Worm (Caenorhabditis elegans) whole organism, L4 larva: ENCODE data around the gene nas-39.

Experiments
- D1046.2 ChIP-seq: fragments of 200-800 bp; sonication (Bioruptor generic); IDR thresholded peaks from 2 replicates; pipeline ENCODE4 v1.3.6; 2022; ENCODE audit warnings: missing genetic modification characterization, missing compliant biosample characterization
- Y105C5A.15 ChIP-seq: fragments of 200-800 bp; sonication (Bioruptor generic); IDR thresholded peaks from 2 replicates; pipeline ENCODE4 v1.3.6; 2022; ENCODE audit warnings: missing genetic modification characterization, missing compliant biosample characterization
- Y48G9A.11 ChIP-seq: fragments of 200-800 bp; sonication (Bioruptor generic); IDR thresholded peaks from 2 replicates; pipeline ENCODE4 v1.3.6; 2022; ENCODE audit warnings: missing genetic modification reagents, missing genetic modification characterization, missing compliant biosample characterization
- Y75B8A.6 ChIP-seq: fragments of 200-800 bp; sonication (Bioruptor generic); IDR thresholded peaks from 2 replicates; pipeline ENCODE4 v1.3.6; 2022; ENCODE audit warnings: missing genetic modification reagents, missing genetic modification characterization, missing compliant biosample characterization
- ZK337.2 ChIP-seq: fragments of 200-800 bp; sonication (Bioruptor generic); IDR thresholded peaks from 2 replicates; pipeline ENCODE4 v1.3.6; 2022; ENCODE audit warnings: missing genetic modification reagents, missing genetic modification characterization, missing compliant biosample characterization
- aha-1 ChIP-seq: fragments of 150-350 bp; peaks from one replicate; lab custom pipeline; 2014; ENCODE audit warnings: missing biosample characterization, missing genetic modification characterization
- attf-4 ChIP-seq: sonication (generic microtip); optimal IDR thresholded peaks from 3 replicates; lab custom pipeline; 2017; ENCODE audit warnings: missing biosample characterization, missing genetic modification characterization
- ceh-20 ChIP-seq: fragments of 200-800 bp; sonication (Bioruptor generic); IDR thresholded peaks from 2 replicates; pipeline ENCODE4 v1.3.6; 2022; ENCODE audit warnings: missing genetic modification reagents, missing genetic modification characterization, missing compliant biosample characterization
- ceh-28 ChIP-seq: fragments of 150-350 bp; optimal IDR thresholded peaks from 2 replicates; lab custom pipeline; 2014; ENCODE audit warnings: missing biosample characterization, missing genetic modification reagents, missing genetic modification characterization
- ceh-32 ChIP-seq: sonication (generic microtip); optimal IDR thresholded peaks from 2 replicates; lab custom pipeline; 2016; ENCODE audit warnings: mild to moderate bottlenecking, missing genetic modification characterization, missing compliant biosample characterization; ENCODE audit not compliant: poor library complexity
- ceh-62 ChIP-seq: sonication (generic microtip); optimal IDR thresholded peaks from 2 replicates; lab custom pipeline; 2017; ENCODE audit warnings: missing biosample characterization, missing genetic modification characterization
- ceh-82 ChIP-seq: sonication (generic microtip); optimal IDR thresholded peaks from 2 replicates; lab custom pipeline; 2017; ENCODE audit warnings: missing biosample characterization, missing genetic modification characterization
- ctbp-1 ChIP-seq: fragments of 200-800 bp; sonication (Bioruptor generic); IDR thresholded peaks from 2 replicates; pipeline ENCODE4 v1.3.6; 2022; ENCODE audit warnings: missing genetic modification reagents, missing genetic modification characterization, missing compliant biosample characterization
- daf-8 ChIP-seq: fragments of 200-800 bp; sonication (Bioruptor generic); IDR thresholded peaks from 2 replicates; pipeline ENCODE4 v1.3.6; 2022; ENCODE audit warnings: missing genetic modification characterization, missing compliant biosample characterization
- dmd-6 ChIP-seq: fragments of 200-800 bp; sonication (Bioruptor generic); IDR thresholded peaks from 2 replicates; pipeline ENCODE4 v1.3.6; 2022; ENCODE audit warnings: missing genetic modification reagents, missing genetic modification characterization, missing compliant biosample characterization
- dmd-9 ChIP-seq: fragments of 200-800 bp; sonication (Bioruptor generic); IDR thresholded peaks from 2 replicates; pipeline ENCODE4 v1.3.6; 2022; ENCODE audit warnings: missing genetic modification reagents, missing genetic modification characterization, missing compliant biosample characterization
- duxl-1 ChIP-seq: sonication (generic microtip); optimal IDR thresholded peaks from 2 replicates; lab custom pipeline; 2016; ENCODE audit warnings: mild to moderate bottlenecking, missing genetic modification characterization, moderate library complexity, missing compliant biosample characterization; ENCODE audit not compliant: poor library complexity
- gei-8 ChIP-seq: fragments of 200-800 bp; sonication (Bioruptor generic); optimal IDR thresholded peaks from 2 replicates; lab custom pipeline; 2018; ENCODE audit warnings: mild to moderate bottlenecking, missing genetic modification characterization, missing compliant biosample characterization
- hmg-1.1 ChIP-seq: fragments of 200-800 bp; sonication (Bioruptor generic); IDR thresholded peaks from 2 replicates; pipeline ENCODE4 v1.3.6; 2022; ENCODE audit warnings: missing genetic modification reagents, missing genetic modification characterization, missing compliant biosample characterization
- jun-1 ChIP-seq: fragments of 150-350 bp; optimal IDR thresholded peaks from 2 replicates; lab custom pipeline; 2014; ENCODE audit warnings: missing biosample characterization, missing genetic modification reagents, missing genetic modification characterization
- lin-15B ChIP-seq: fragments of 150-350 bp; sonication (generic microtip); optimal IDR thresholded peaks from 3 replicates; lab custom pipeline; 2014; ENCODE audit warnings: missing biosample characterization, missing genetic modification characterization
- lin-29 ChIP-seq: fragments of 200-800 bp; sonication (Bioruptor generic); IDR thresholded peaks from 2 replicates; pipeline ENCODE4 v1.3.6; 2022; ENCODE audit warnings: missing genetic modification reagents, missing genetic modification characterization, missing compliant biosample characterization
- lin-38 ChIP-seq: fragments of 200-800 bp; sonication (Bioruptor generic); IDR thresholded peaks from 2 replicates; pipeline ENCODE4 v1.3.6; 2022; ENCODE audit warnings: missing genetic modification reagents, missing genetic modification characterization, missing compliant biosample characterization
- lin-39 ChIP-seq: fragments of 150-350 bp; optimal IDR thresholded peaks from 2 replicates; lab custom pipeline; 2014; ENCODE audit warnings: missing biosample characterization, missing genetic modification reagents, missing genetic modification characterization
- madf-5 ChIP-seq, 2 experiments: fragments of 200-800 bp; sonication (Bioruptor generic); IDR thresholded peaks; 2 replicates each; pipeline ENCODE4 v1.3.6; 2022; ENCODE audit warnings: missing compliant biosample characterization in 2 of 2, missing genetic modification characterization in 2 of 2
- mdt-29 ChIP-seq: fragments of 200-800 bp; sonication (Bioruptor generic); IDR thresholded peaks from 2 replicates; pipeline ENCODE4 v1.3.6; 2022; ENCODE audit warnings: missing genetic modification reagents, missing genetic modification characterization, missing compliant biosample characterization
- nhr-41 ChIP-seq: fragments of 200-800 bp; sonication (Bioruptor generic); IDR thresholded peaks from 2 replicates; pipeline ENCODE4 v1.3.6; 2022; ENCODE audit warnings: missing genetic modification reagents, missing genetic modification characterization, missing compliant biosample characterization
- nhr-76 ChIP-seq: fragments of 150-350 bp; optimal IDR thresholded peaks from 2 replicates; lab custom pipeline; 2014; ENCODE audit warnings: missing biosample characterization, missing genetic modification characterization
- pha-4 ChIP-seq, 2 experiments: fragments of 150-350 bp in 1 of 2; fragments of 200-800 bp in 1 of 2; sonication (Bioruptor generic) in 1 of 2; IDR thresholded peaks in 1 of 2; optimal IDR thresholded peaks in 1 of 2; 2 replicates each; pipeline versions ENCODE4 v1.3.6 to Lab custom; 2014 to 2022; ENCODE audit warnings: missing genetic modification characterization in 2 of 2, missing genetic modification reagents in 2 of 2, missing biosample characterization in 1 of 2, missing compliant biosample characterization in 1 of 2
- php-3 ChIP-seq: fragments of 200-800 bp; sonication (Bioruptor generic); IDR thresholded peaks from 2 replicates; pipeline ENCODE4 v1.3.6; 2022; ENCODE audit warnings: missing genetic modification reagents, missing genetic modification characterization, missing compliant biosample characterization
- rbr-2 ChIP-seq: sonication (generic microtip); optimal IDR thresholded peaks from 2 replicates; lab custom pipeline; 2016; ENCODE audit warnings: missing genotype, missing genetic modification characterization, missing compliant biosample characterization
- sdz-12 ChIP-seq: fragments of 200-800 bp; sonication (Bioruptor generic); optimal IDR thresholded peaks from 2 replicates; lab custom pipeline; 2018; ENCODE audit warnings: mild to moderate bottlenecking, missing genetic modification characterization, missing compliant biosample characterization
- snpc-4 ChIP-seq: fragments of 150-350 bp; optimal IDR thresholded peaks from 2 replicates; lab custom pipeline; 2014; ENCODE audit warnings: missing biosample characterization, missing genetic modification characterization
- unc-130 ChIP-seq: sonication (generic microtip); optimal IDR thresholded peaks from 2 replicates; lab custom pipeline; 2016; ENCODE audit warnings: missing genetic modification reagents, missing genetic modification characterization, missing compliant biosample characterization
- unc-39 ChIP-seq: sonication (generic microtip); optimal IDR thresholded peaks from 2 replicates; lab custom pipeline; 2017; ENCODE audit warnings: missing biosample characterization, missing genetic modification characterization
- unc-62 ChIP-seq, 3 experiments: fragments of 150-350 bp in 1 of 3; sonication (generic microtip); optimal IDR thresholded peaks in 2 of 3; peaks in 1 of 3; 1 replicate in 1 of 3; 2 replicates in 2 of 3; lab custom pipeline; 2014 to 2017; ENCODE audit warnings: missing biosample characterization in 3 of 3, missing genetic modification characterization in 3 of 3, missing genetic modification reagents in 3 of 3, missing genotype in 1 of 3
- vab-7 ChIP-seq: fragments of 200-800 bp; sonication (Bioruptor generic); IDR thresholded peaks from 2 replicates; pipeline ENCODE4 v1.3.6; 2022; ENCODE audit warnings: missing genetic modification reagents, missing genetic modification characterization, missing compliant biosample characterization
- zip-11 ChIP-seq: fragments of 200-800 bp; sonication (Bioruptor generic); IDR thresholded peaks from 2 replicates; pipeline ENCODE4 v1.3.6; 2022; ENCODE audit warnings: missing genetic modification characterization, missing compliant biosample characterization
- zip-2 ChIP-seq: fragments of 150-350 bp; optimal IDR thresholded peaks from 2 replicates; lab custom pipeline; 2014; ENCODE audit warnings: missing biosample characterization, missing genetic modification characterization
- ztf-7 ChIP-seq: fragments of 150-350 bp; optimal IDR thresholded peaks from 2 replicates; lab custom pipeline; 2014; ENCODE audit warnings: missing biosample characterization, missing genetic modification characterization

Gene nas-39

DNA sequence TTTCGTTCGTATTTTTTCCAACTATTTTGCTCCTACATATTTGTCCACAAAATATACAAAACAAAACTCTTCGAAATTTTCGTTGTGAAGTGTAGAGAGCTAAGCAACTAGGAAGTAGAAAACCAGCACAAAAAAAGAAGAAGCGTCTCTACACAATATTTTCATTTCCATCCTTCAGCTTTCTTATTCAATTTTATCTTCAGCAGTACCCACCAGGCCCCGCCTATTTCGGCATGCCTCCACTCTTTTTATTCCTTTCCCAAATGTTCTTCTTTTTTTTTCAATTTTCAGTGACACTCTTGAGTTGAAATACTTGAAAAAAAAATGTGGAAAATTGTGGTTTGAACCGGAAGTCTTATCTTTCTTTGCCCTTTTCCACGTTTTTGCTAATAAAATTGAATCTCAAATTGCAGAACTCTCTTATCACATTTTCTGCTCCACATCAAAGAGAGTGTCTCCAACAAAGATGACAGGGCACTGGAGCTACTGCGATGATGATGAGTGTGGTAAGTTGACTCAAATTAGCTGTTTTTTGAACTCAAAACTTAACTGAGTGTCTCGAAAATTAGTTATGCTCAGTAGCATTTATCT is 30.4 kb downstream of the nas-39 start, which contains the start of gene cah-3 (continued):
- TF ChIP-seq attf-4 (tag; lab: Kevin White, UChicago) = no peak
- TF ChIP-seq gei-8 (GFP tag; lab: Kevin White, UChicago) = no peak
- no peak for TF ChIP-seq ceh-32 (tag; lab: Kevin White, UChicago)

DNA sequence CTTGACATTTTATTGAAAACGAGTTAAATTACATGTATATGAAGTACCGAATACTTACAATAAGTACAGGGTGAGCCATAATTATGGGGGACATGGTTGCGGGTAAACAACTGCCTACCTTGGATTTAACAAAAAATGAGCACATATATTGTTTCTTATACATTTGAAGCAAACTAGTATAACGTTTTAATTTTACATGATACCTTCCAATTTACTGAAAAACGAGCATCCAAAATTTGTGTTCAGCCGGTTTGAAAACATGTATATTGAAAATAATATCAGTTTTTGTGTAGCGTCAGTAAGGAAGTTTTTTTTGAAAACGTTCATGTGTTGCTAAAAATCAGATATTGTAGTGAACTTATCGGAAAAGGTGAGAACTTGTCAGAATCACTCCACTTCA is 34.0 kb downstream of the nas-39 start:
- TF ChIP-seq unc-62 (GFP tag; optimal IDR thresholded peaks at IDR 0.05 in 1 of 2; lab: Kevin White, UChicago) (peak in 1 of 2 experiments; percentile 90), unc-62 (tag; optimal IDR thresholded peaks at IDR 0.05; lab: Kevin White, UChicago) (no peak), daf-8 (no peak)

DNA sequence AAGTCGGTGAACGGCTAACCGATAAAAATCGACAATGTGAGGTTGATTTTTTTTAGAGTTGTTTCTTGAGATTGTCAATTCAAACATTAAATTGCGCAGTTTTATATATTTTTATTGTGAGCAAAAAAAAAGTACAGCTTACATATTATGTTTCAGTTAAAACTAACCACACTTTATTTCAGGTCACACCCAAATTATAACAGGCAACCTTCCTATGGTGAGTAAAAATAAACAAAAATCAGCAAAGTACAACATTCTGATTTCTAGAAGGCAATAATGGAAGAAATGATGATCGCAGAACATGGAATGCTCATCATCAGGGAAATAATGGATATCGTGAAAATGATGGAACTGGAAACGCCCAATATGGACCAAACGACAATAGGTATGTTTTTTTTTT is 37.9 kb downstream of the nas-39 start, which contains the start of gene K05G3.2:
K05G3.2 (plus strand) TSS at position 301 of the 400 bp plus-strand sequence.
- TF ChIP-seq zip-11 (GFP tag; lab: Robert Waterston, UW) (no peak), unc-62 (GFP tag; optimal IDR thresholded peaks at IDR 0.05 in 1 of 2; lab: Kevin White, UChicago) (peak in 1 of 2 experiments; percentile 23), unc-62 (tag; optimal IDR thresholded peaks at IDR 0.05; lab: Kevin White, UChicago) (no peak)
- TF ChIP-seq, all 104 proteins: peak for 1

DNA sequence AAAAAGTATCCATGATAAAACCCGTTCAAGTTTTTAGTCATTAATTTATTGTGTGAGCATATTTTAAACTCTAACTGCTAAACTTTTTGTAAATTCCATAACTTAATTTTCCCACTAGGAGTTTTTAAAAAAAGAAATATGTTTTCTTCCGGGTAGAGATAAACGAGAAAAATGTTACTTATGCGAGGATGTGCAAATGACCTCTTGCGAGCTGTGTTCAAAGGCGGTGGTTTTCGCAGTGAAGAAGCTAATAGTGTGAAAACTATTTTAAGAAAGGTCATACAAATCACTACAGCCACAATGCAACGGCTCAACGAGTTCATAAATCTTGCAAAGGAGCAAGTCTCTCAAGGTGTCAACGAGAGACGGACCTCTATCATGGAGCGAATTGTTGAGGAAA is 44.3 kb downstream of the nas-39 start, which contains the start of gene K05G3.1:
K05G3.1 (plus strand) TSS at position 301 of the 400 bp plus-strand sequence.
- TF ChIP-seq aha-1 = peak; percentile 12
- no peak for TF ChIP-seq ctbp-1
- no peak for TF ChIP-seq lin-39 (tag; lab: Kevin White, UChicago)
- TF ChIP-seq ceh-62 (tag; lab: Kevin White, UChicago) = no peak
- TF ChIP-seq ceh-20 (GFP tag; lab: Robert Waterston, UW) = no peak
- TF ChIP-seq ZK337.2 (GFP tag; lab: Robert Waterston, UW) = no peak
- no peak for TF ChIP-seq vab-7 (GFP tag; lab: Robert Waterston, UW)
- TF ChIP-seq zip-2 (tag; lab: Kevin White, UChicago) = no peak

DNA sequence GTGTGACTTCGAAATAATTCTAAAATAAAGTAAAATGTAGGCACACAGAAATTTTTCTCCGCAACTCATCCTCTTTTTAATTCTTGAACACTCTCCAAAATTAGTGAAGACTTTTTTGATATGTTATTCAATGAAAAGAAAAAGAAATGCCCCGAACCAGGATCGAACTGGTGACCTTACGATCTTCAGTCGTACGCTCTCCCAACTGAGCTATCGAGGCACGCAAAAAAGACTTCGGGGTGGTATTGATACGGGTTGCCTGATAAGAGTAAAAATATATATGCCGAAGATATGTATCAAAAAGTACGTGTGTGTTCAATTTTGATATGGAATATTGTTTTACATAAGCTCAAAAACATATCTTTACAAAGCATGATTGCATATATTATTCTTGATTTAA is 46.3 kb downstream of the nas-39 start:
- no peak for TF ChIP-seq unc-39 (tag; lab: Kevin White, UChicago)
- no peak for TF ChIP-seq lin-38 (GFP tag; lab: Robert Waterston, UW)
- TF ChIP-seq jun-1 (tag; lab: Kevin White, UChicago) = no peak
- TF ChIP-seq nhr-76 (tag; lab: Kevin White, UChicago) = no peak
- TF ChIP-seq lin-39 (tag; lab: Kevin White, UChicago) = no peak
- no peak for TF ChIP-seq dmd-9 (GFP tag; lab: Robert Waterston, UW)
- TF ChIP-seq duxl-1 (tag; lab: Kevin White, UChicago) = peak; percentile 48
- no peak for TF ChIP-seq php-3 (GFP tag; lab: Robert Waterston, UW)
- no peak for TF ChIP-seq zip-2 (tag; lab: Kevin White, UChicago)
- TF ChIP-seq ztf-7 = no peak
- TF ChIP-seq nhr-41 (GFP tag; lab: Robert Waterston, UW) = no peak
- TF ChIP-seq D1046.2 = peak; percentile 74; the same call in 1 of the 2 replicates
- TF ChIP-seq ceh-82 (tag; lab: Kevin White, UChicago) = no peak
- TF ChIP-seq lin-29 (GFP tag; lab: Robert Waterston, UW) = no peak
- no peak for TF ChIP-seq rbr-2 (tag; lab: Kevin White, UChicago)
- no peak for TF ChIP-seq snpc-4 (tag; lab: Kevin White, UChicago)
- no peak for TF ChIP-seq mdt-29 (GFP tag; lab: Robert Waterston, UW)
- no peak for TF ChIP-seq Y105C5A.15
- TF ChIP-seq dmd-6 (GFP tag; lab: Robert Waterston, UW) = no peak; the same call in 1 of the 2 replicates
- TF ChIP-seq lin-15B = no peak
- no peak for TF ChIP-seq zip-11 (GFP tag; lab: Robert Waterston, UW)
- no peak for TF ChIP-seq Y75B8A.6 (GFP tag; lab: Robert Waterston, UW)
- no peak for TF ChIP-seq unc-130 (GFP tag; lab: Kevin White, UChicago)
- TF ChIP-seq madf-5 (GFP tag; IDR thresholded peaks at IDR 0.05; lab: Robert Waterston, UW) = 0 out of 4 replicates have a peak, but pooled peaks of 1 of the 2 experiments have one; percentile 73
- TF ChIP-seq hmg-1.1 (GFP tag; lab: Robert Waterston, UW) = no peak
- no peak for TF ChIP-seq sdz-12 (GFP tag; lab: Kevin White, UChicago)
- TF ChIP-seq Y48G9A.11 (GFP tag; lab: Robert Waterston, UW) = no peak
- TF ChIP-seq ceh-28 (tag; lab: Kevin White, UChicago) = no peak
- TF ChIP-seq pha-4 (GFP tag; IDR thresholded peaks at IDR 0.05; lab: Robert Waterston, UW) = peak; percentile 57; the same call in 1 of the 2 replicates
- TF ChIP-seq pha-4 (tag; optimal IDR thresholded peaks at IDR 0.05; lab: Kevin White, UChicago) = no peak
- no peak for TF ChIP-seq ceh-62 (tag; lab: Kevin White, UChicago)
- TF ChIP-seq attf-4 (tag; lab: Kevin White, UChicago) = no peak
- TF ChIP-seq unc-62 (GFP tag; optimal IDR thresholded peaks at IDR 0.05 in 1 of 2; lab: Kevin White, UChicago) = peak in 1 of 2 experiments; percentile 89
- TF ChIP-seq unc-62 (tag; optimal IDR thresholded peaks at IDR 0.05; lab: Kevin White, UChicago) = no peak
